4 fruit fly cellular contexts compared by ENCODE assay signal in genomic region chrX:9554346-9554808, dm6.
TF ChIP-seq lines count a peak whose summit lies in the region.

RpS28b (plus strand) TSS chrX:9554623.

TF ChIP-seq in whole organism, adult, 20 proteins besides CTCF, POLR2A, EP300 and RAD21 (continued from another document):
- TF ChIP-seq pad (GFP tag; optimal IDR thresholded peaks at IDR 0.05; lab: Kevin White, UChicago) (peak; percentile 88), CG5204 (GFP tag; optimal IDR thresholded peaks at IDR 0.05; lab: Kevin White, UChicago) (peak; percentile 47)
TF ChIP-seq in whole organism, adult: peak in this region for 18.

TF ChIP-seq in whole organism, embryonic, 481 proteins besides CTCF, POLR2A, EP300 and RAD21 (continued from another document and continues in another):
- TF ChIP-seq CG4282 (GFP tag; optimal IDR thresholded peaks at IDR 0.05; lab: Kevin White, UChicago), result peak; percentile 78
- TF ChIP-seq wdn (GFP tag; IDR thresholded peaks at IDR 0.05; lab: Robert Waterston, UW), result peak; percentile 75
- peak; percentile 92 for TF ChIP-seq Mad (GFP tag; optimal IDR thresholded peaks at IDR 0.05; lab: Kevin White, UChicago)
- peak; percentile 85 for TF ChIP-seq Camta (GFP tag; optimal IDR thresholded peaks at IDR 0.05; lab: Kevin White, UChicago)
- peak; percentile 83 for TF ChIP-seq lmd (GFP tag; IDR thresholded peaks at IDR 0.05; lab: Robert Waterston, UW)
- peak; percentile 90 for TF ChIP-seq ranshi (GFP tag; IDR thresholded peaks at IDR 0.05; lab: Robert Waterston, UW)
- peak; percentile 26 for TF ChIP-seq Dp (GFP tag; optimal IDR thresholded peaks at IDR 0.05; lab: Kevin White, UChicago)
- TF ChIP-seq row (GFP tag; IDR thresholded peaks at IDR 0.05; lab: Robert Waterston, UW), result peak; percentile 87
- peak; percentile 92 for TF ChIP-seq sens-2 (GFP tag; IDR thresholded peaks at IDR 0.05; lab: Robert Waterston, UW)
- peak; percentile 62 for TF ChIP-seq tap (tag; optimal IDR thresholded peaks at IDR 0.05; lab: Kevin White, UChicago)
- peak; percentile 99 for TF ChIP-seq Med (GFP tag; lab: Kevin White, UChicago)
- TF ChIP-seq CG42726 (GFP tag; IDR thresholded peaks at IDR 0.05; lab: Robert Waterston, UW; ENCODE audit: partially characterized antibody), result peak; percentile 90
- peak; percentile 39 for TF ChIP-seq CG1602 (GFP tag; optimal IDR thresholded peaks at IDR 0.05; lab: Kevin White, UChicago)
- TF ChIP-seq CG4820 (GFP tag; optimal IDR thresholded peaks at IDR 0.05; lab: Kevin White, UChicago), result peak; percentile 63
- TF ChIP-seq CG8281 (tag; optimal IDR thresholded peaks at IDR 0.05; lab: Kevin White, UChicago), result peak; percentile 62
- TF ChIP-seq rib (GFP tag; IDR thresholded peaks at IDR 0.05; lab: Robert Waterston, UW), result peak; percentile 87
- peak; percentile 58 for TF ChIP-seq zen (tag; optimal IDR thresholded peaks at IDR 0.05; lab: Kevin White, UChicago)
- peak; percentile 79 for TF ChIP-seq Lhr (GFP tag; optimal IDR thresholded peaks at IDR 0.05; lab: Kevin White, UChicago)
- peak; percentile 84 for TF ChIP-seq zfh2 (GFP tag; optimal IDR thresholded peaks at IDR 0.05; lab: Kevin White, UChicago)
- peak; percentile 64 for TF ChIP-seq Dll (GFP tag; IDR thresholded peaks at IDR 0.05; lab: Robert Waterston, UW; ENCODE audit: partially characterized antibody)
- TF ChIP-seq sim (GFP tag; IDR thresholded peaks at IDR 0.05; lab: Robert Waterston, UW), result peak; percentile 88
- TF ChIP-seq Sin3A (optimal IDR thresholded peaks at IDR 0.05; lab: Kevin White, UChicago), result peak; percentile 35
- peak; percentile 87 for TF ChIP-seq CG14441 (GFP tag; IDR thresholded peaks at IDR 0.05; lab: Robert Waterston, UW)
- TF ChIP-seq CG17802 (tag; optimal IDR thresholded peaks at IDR 0.05; lab: Kevin White, UChicago), result peak; percentile 83
- TF ChIP-seq CG4424 (GFP tag; optimal IDR thresholded peaks at IDR 0.05; lab: Kevin White, UChicago), result peak; percentile 83
- TF ChIP-seq Dip3 (GFP tag; optimal IDR thresholded peaks at IDR 0.05; lab: Kevin White, UChicago), result peak; percentile 85
- peak; percentile 97 for TF ChIP-seq lab (GFP tag; optimal IDR thresholded peaks at IDR 0.05; lab: Kevin White, UChicago)
- peak; percentile 63 for TF ChIP-seq tx (GFP tag; optimal IDR thresholded peaks at IDR 0.05; lab: Kevin White, UChicago)
- peak; percentile 71; the same call in 1 of the 2 replicates for TF ChIP-seq Doc2 (GFP tag; IDR thresholded peaks at IDR 0.05; lab: Robert Waterston, UW)
- TF ChIP-seq CG9727 (GFP tag; optimal IDR thresholded peaks at IDR 0.05; lab: Kevin White, UChicago), result peak; percentile 91
- peak; percentile 68 for TF ChIP-seq lilli (GFP tag; optimal IDR thresholded peaks at IDR 0.05; lab: Kevin White, UChicago)
- TF ChIP-seq fu2 (GFP tag; optimal IDR thresholded peaks at IDR 0.05; lab: Kevin White, UChicago), result peak; percentile 81
- TF ChIP-seq caup (GFP tag; optimal IDR thresholded peaks at IDR 0.05; lab: Kevin White, UChicago; ENCODE audit: severe bottlenecking), result peak; percentile 97
- TF ChIP-seq HLH54F (GFP tag; optimal IDR thresholded peaks at IDR 0.05; lab: Kevin White, UChicago), result peak; percentile 81
- no peak for TF ChIP-seq Hmx (GFP tag; optimal IDR thresholded peaks at IDR 0.05; lab: Kevin White, UChicago)
- TF ChIP-seq CG9797 (GFP tag; optimal IDR thresholded peaks at IDR 0.05; lab: Kevin White, UChicago), result peak; percentile 48
- TF ChIP-seq onecut (GFP tag; IDR thresholded peaks at IDR 0.05; lab: Robert Waterston, UW), result peak; percentile 94
- peak; percentile 95 for TF ChIP-seq CG5953 (GFP tag; IDR thresholded peaks at IDR 0.05; lab: Robert Waterston, UW)
- TF ChIP-seq ssp (GFP tag; IDR thresholded peaks at IDR 0.05; lab: Robert Waterston, UW), result peak; percentile 78
- TF ChIP-seq vnd (GFP tag; IDR thresholded peaks at IDR 0.05; lab: Robert Waterston, UW; ENCODE audit: partially characterized antibody), result peak; percentile 72
- TF ChIP-seq cad (GFP tag; optimal IDR thresholded peaks at IDR 0.05; lab: Kevin White, UChicago), result no peak
- TF ChIP-seq Stat92E (GFP tag; optimal IDR thresholded peaks at IDR 0.05; lab: Kevin White, UChicago), result no peak
- no peak for TF ChIP-seq fru (optimal IDR thresholded peaks at IDR 0.05; lab: Kevin White, UChicago)

TF ChIP-seq in whole organism, prepupa, 60 proteins besides CTCF, POLR2A, EP300 and RAD21 (continued from another document):
- peak; percentile 49 for TF ChIP-seq achi (GFP tag; optimal IDR thresholded peaks at IDR 0.05; lab: Kevin White, UChicago)
- TF ChIP-seq pdm3 (GFP tag; optimal IDR thresholded peaks at IDR 0.05; lab: Kevin White, UChicago), result no peak
- peak; percentile 66 for TF ChIP-seq Blimp-1 (GFP tag; optimal IDR thresholded peaks at IDR 0.05; lab: Kevin White, UChicago)
- peak; percentile 86 for TF ChIP-seq cyc (GFP tag; optimal IDR thresholded peaks at IDR 0.05; lab: Kevin White, UChicago)
- TF ChIP-seq ss (GFP tag; optimal IDR thresholded peaks at IDR 0.05; lab: Kevin White, UChicago), result peak; percentile 85 to 91
- TF ChIP-seq CG31627 (GFP tag; optimal IDR thresholded peaks at IDR 0.05; lab: Kevin White, UChicago), result peak; percentile 82
- no peak for TF ChIP-seq Eip93F (GFP tag; optimal IDR thresholded peaks at IDR 0.05; lab: Kevin White, UChicago)
- peak; percentile 63 for TF ChIP-seq CG8632 (GFP tag; optimal IDR thresholded peaks at IDR 0.05; lab: Kevin White, UChicago)
- peak; percentile 90 for TF ChIP-seq Eip78C (GFP tag; lab: Kevin White, UChicago)
- TF ChIP-seq CG16779 (tag; optimal IDR thresholded peaks at IDR 0.05; lab: Kevin White, UChicago), result peak; percentile 85
- TF ChIP-seq fkh (GFP tag; optimal IDR thresholded peaks at IDR 0.05; lab: Kevin White, UChicago), result no peak
- peak; percentile 5 for TF ChIP-seq Lpt (GFP tag; optimal IDR thresholded peaks at IDR 0.05; lab: Kevin White, UChicago)
- TF ChIP-seq CG8319 (GFP tag; optimal IDR thresholded peaks at IDR 0.05; lab: Kevin White, UChicago), result peak; percentile 74
- peak; percentile 79 for TF ChIP-seq CG10669 (GFP tag; optimal IDR thresholded peaks at IDR 0.05; lab: Kevin White, UChicago)
- peak; percentile 38 to 86 for TF ChIP-seq salr (GFP tag; optimal IDR thresholded peaks at IDR 0.05; lab: Kevin White, UChicago)
- peak; percentile 79 for TF ChIP-seq CG34406 (GFP tag; optimal IDR thresholded peaks at IDR 0.05; lab: Kevin White, UChicago)
- peak; percentile 75 for TF ChIP-seq CG6808 (GFP tag; optimal IDR thresholded peaks at IDR 0.05; lab: Kevin White, UChicago)
- peak; percentile 61 for TF ChIP-seq dac (GFP tag; optimal IDR thresholded peaks at IDR 0.05; lab: Kevin White, UChicago)
- TF ChIP-seq Hr39 (GFP tag; optimal IDR thresholded peaks at IDR 0.05; lab: Kevin White, UChicago), result peak; percentile 76
- TF ChIP-seq CG32006 (GFP tag; optimal IDR thresholded peaks at IDR 0.05; lab: Kevin White, UChicago), result peak; percentile 47
- peak; percentile 41; the same call in 1 of the 2 replicates for TF ChIP-seq CG15336 (GFP tag; IDR thresholded peaks at IDR 0.05; lab: Robert Waterston, UW)
- no peak for TF ChIP-seq CG6276 (GFP tag; optimal IDR thresholded peaks at IDR 0.05; lab: Kevin White, UChicago)
- peak; percentile 91 for TF ChIP-seq eg (GFP tag; IDR thresholded peaks at IDR 0.05; lab: Robert Waterston, UW)
- TF ChIP-seq Eip75B (GFP tag; optimal IDR thresholded peaks at IDR 0.05; lab: Kevin White, UChicago), result peak; percentile 69
- peak; percentile 49 for TF ChIP-seq Gug (GFP tag; IDR thresholded peaks at IDR 0.05; lab: Robert Waterston, UW)
- peak; percentile 83 for TF ChIP-seq Sox102F (GFP tag; optimal IDR thresholded peaks at IDR 0.05; lab: Kevin White, UChicago)
- TF ChIP-seq CG11762 (GFP tag; optimal IDR thresholded peaks at IDR 0.05; lab: Kevin White, UChicago; ENCODE audit: insufficient read depth), result peak; percentile 47
- peak; percentile 78 for TF ChIP-seq CG7368 (GFP tag; optimal IDR thresholded peaks at IDR 0.05; lab: Kevin White, UChicago)
- TF ChIP-seq Ets21C (GFP tag; optimal IDR thresholded peaks at IDR 0.05; lab: Kevin White, UChicago), result peak; percentile 35
- TF ChIP-seq lz (GFP tag; optimal IDR thresholded peaks at IDR 0.05; lab: Kevin White, UChicago), result peak; percentile 89
- TF ChIP-seq CG1621 (tag; optimal IDR thresholded peaks at IDR 0.05; lab: Kevin White, UChicago), result peak; percentile 67
- peak; percentile 59 for TF ChIP-seq spab (GFP tag; optimal IDR thresholded peaks at IDR 0.05; lab: Kevin White, UChicago)
- peak; percentile 1 for TF ChIP-seq Hr4 (GFP tag; optimal IDR thresholded peaks at IDR 0.05; lab: Kevin White, UChicago)
- TF ChIP-seq CG6854 (GFP tag; optimal IDR thresholded peaks at IDR 0.05; lab: Kevin White, UChicago), result peak; percentile 96
- peak; percentile 89 for TF ChIP-seq topi (GFP tag; optimal IDR thresholded peaks at IDR 0.05; lab: Kevin White, UChicago)
- TF ChIP-seq CG8119 (GFP tag; IDR thresholded peaks at IDR 0.05; lab: Robert Waterston, UW), result peak; percentile 47; the same call in 2 of the 3 replicates
- no peak for TF ChIP-seq svp (GFP tag; lab: Kevin White, UChicago)
- peak; percentile 58 for TF ChIP-seq Sox14 (GFP tag; optimal IDR thresholded peaks at IDR 0.05; lab: Kevin White, UChicago)
- TF ChIP-seq Smox (GFP tag; optimal IDR thresholded peaks at IDR 0.05; lab: Kevin White, UChicago), result peak; percentile 62
- TF ChIP-seq Hr38 (GFP tag; optimal IDR thresholded peaks at IDR 0.05; lab: Kevin White, UChicago), result no peak
- TF ChIP-seq Ets96B (tag; optimal IDR thresholded peaks at IDR 0.05; lab: Kevin White, UChicago), result no peak

TF ChIP-seq in whole organism, wandering third instar larva, 38 proteins besides CTCF, POLR2A, EP300 and RAD21 (continued from another document):
- TF ChIP-seq Abd-B (GFP tag; optimal IDR thresholded peaks at IDR 0.05; lab: Kevin White, UChicago) (no peak), rgr (GFP tag; optimal IDR thresholded peaks at IDR 0.05; lab: Kevin White, UChicago) (peak; percentile 90), sv (GFP tag; optimal IDR thresholded peaks at IDR 0.05; lab: Kevin White, UChicago) (peak; percentile 58), Dfd (GFP tag; optimal IDR thresholded peaks at IDR 0.05; lab: Kevin White, UChicago) (no peak), usp (GFP tag; optimal IDR thresholded peaks at IDR 0.05; lab: Kevin White, UChicago) (no peak), Dif (GFP tag; optimal IDR thresholded peaks at IDR 0.05; lab: Kevin White, UChicago; ENCODE audit: partially characterized antibody) (peak; percentile 3), lola (GFP tag; optimal IDR thresholded peaks at IDR 0.05; lab: Kevin White, UChicago) (no peak), Jra (GFP tag; optimal IDR thresholded peaks at IDR 0.05; lab: Kevin White, UChicago) (peak; percentile 61), brk (GFP tag; optimal IDR thresholded peaks at IDR 0.05; lab: Kevin White, UChicago) (no peak), br (GFP tag; optimal IDR thresholded peaks at IDR 0.05; lab: Kevin White, UChicago) (peak; percentile 87), CG32264 (GFP tag; optimal IDR thresholded peaks at IDR 0.05; lab: Kevin White, UChicago) (peak; percentile 71), Hnf4 (GFP tag; optimal IDR thresholded peaks at IDR 0.05; lab: Kevin White, UChicago) (peak; percentile 82), woc (GFP tag; optimal IDR thresholded peaks at IDR 0.05; lab: Kevin White, UChicago) (peak; percentile 36), N (GFP tag; optimal IDR thresholded peaks at IDR 0.05; lab: Kevin White, UChicago) (no peak), Vsx2 (GFP tag; optimal IDR thresholded peaks at IDR 0.05; lab: Kevin White, UChicago; ENCODE audit: partially characterized antibody) (no peak), sage (GFP tag; optimal IDR thresholded peaks at IDR 0.05; lab: Kevin White, UChicago) (no peak)
